Worm (Caenorhabditis elegans) whole organism, L4 larva: Measurements from ENCODE around the gene Y10G11A.1.

Experiments
- F10B5.3 ChIP-seq: sonication (generic microtip); optimal IDR thresholded peaks from 2 replicates; lab custom pipeline; 2016; ENCODE audit warnings: mild to moderate bottlenecking, missing genetic modification characterization, missing compliant biosample characterization
- F26F4.8 ChIP-seq: fragments of 200-800 bp; sonication (Bioruptor generic); conservative IDR thresholded peaks from 2 replicates; pipeline ENCODE4 v1.3.6; 2022; ENCODE audit warnings: missing genetic modification characterization, missing compliant biosample characterization
- F37D6.2 ChIP-seq: sonication (generic microtip); optimal IDR thresholded peaks from 2 replicates; lab custom pipeline; 2016; ENCODE audit warnings: mild to moderate bottlenecking, missing genetic modification characterization, missing compliant biosample characterization
- F44E2.7 ChIP-seq: fragments of 200-800 bp; sonication (Bioruptor generic); IDR thresholded peaks from 2 replicates; pipeline ENCODE4 v2.1.2; 2022; ENCODE audit warnings: missing genetic modification characterization, missing compliant biosample characterization
- R02D3.7 ChIP-seq: fragments of 150-350 bp; sonication (generic microtip); optimal IDR thresholded peaks from 3 replicates; lab custom pipeline; 2014; ENCODE audit warnings: missing biosample characterization, missing genetic modification characterization
- T20F7.1 ChIP-seq: fragments of 200-800 bp; sonication (Bioruptor generic); optimal IDR thresholded peaks from 2 replicates; lab custom pipeline; 2018; ENCODE audit warnings: mild to moderate bottlenecking, missing genetic modification characterization, missing compliant biosample characterization
- T26A8.4 ChIP-seq: fragments of 200-800 bp; sonication (Bioruptor generic); IDR thresholded peaks from 2 replicates; pipeline ENCODE4 v1.3.6; 2022; ENCODE audit warnings: missing genetic modification characterization, missing compliant biosample characterization
- ZK546.5 ChIP-seq, 2 experiments: sonication (generic microtip); optimal IDR thresholded peaks; 2 replicates each; lab custom pipeline; 2017; ENCODE audit warnings: missing biosample characterization in 2 of 2, missing genetic modification characterization in 2 of 2
- arid-1 ChIP-seq: fragments of 200-800 bp; sonication (Bioruptor generic); conservative IDR thresholded peaks from 2 replicates; pipeline ENCODE4 v1.3.6; 2022; ENCODE audit warnings: missing genetic modification reagents, missing genetic modification characterization, missing compliant biosample characterization
- attf-4 ChIP-seq: sonication (generic microtip); optimal IDR thresholded peaks from 3 replicates; lab custom pipeline; 2017; ENCODE audit warnings: missing biosample characterization, missing genetic modification characterization
- cey-2 ChIP-seq: sonication (generic microtip); optimal IDR thresholded peaks from 3 replicates; lab custom pipeline; 2017; ENCODE audit warnings: missing genetic modification characterization, mild to moderate bottlenecking, missing compliant biosample characterization, antibody characterized with exemption, borderline replicate concordance; ENCODE audit not compliant: insufficient read depth
- ctbp-1 ChIP-seq: fragments of 200-800 bp; sonication (Bioruptor generic); IDR thresholded peaks from 2 replicates; pipeline ENCODE4 v1.3.6; 2022; ENCODE audit warnings: missing genetic modification reagents, missing genetic modification characterization, missing compliant biosample characterization
- daf-16 ChIP-seq, 3 experiments: sonication (generic microtip); optimal IDR thresholded peaks; 2 replicates each; lab custom pipeline; 2016 to 2017; ENCODE audit warnings: missing genetic modification characterization in 3 of 3, missing genetic modification reagents in 3 of 3, mild to moderate bottlenecking in 2 of 3, missing compliant biosample characterization in 2 of 3, missing biosample characterization in 1 of 3, moderate library complexity in 1 of 3
- daf-19 ChIP-seq: fragments of 200-800 bp; sonication (Bioruptor generic); conservative IDR thresholded peaks from 2 replicates; pipeline ENCODE4 v1.3.6; 2022; ENCODE audit warnings: missing genetic modification characterization, missing compliant biosample characterization
- dmd-6 ChIP-seq: fragments of 200-800 bp; sonication (Bioruptor generic); IDR thresholded peaks from 2 replicates; pipeline ENCODE4 v1.3.6; 2022; ENCODE audit warnings: missing genetic modification reagents, missing genetic modification characterization, missing compliant biosample characterization
- dmd-8 ChIP-seq: fragments of 200-800 bp; sonication (Bioruptor generic); IDR thresholded peaks from 2 replicates; pipeline ENCODE4 v1.3.6; 2022; ENCODE audit warnings: missing genetic modification characterization, missing compliant biosample characterization
- dmd-9 ChIP-seq: fragments of 200-800 bp; sonication (Bioruptor generic); IDR thresholded peaks from 2 replicates; pipeline ENCODE4 v1.3.6; 2022; ENCODE audit warnings: missing genetic modification reagents, missing genetic modification characterization, missing compliant biosample characterization
- dpl-1 ChIP-seq: fragments of 150-350 bp; optimal IDR thresholded peaks from 2 replicates; lab custom pipeline; 2014; ENCODE audit warnings: missing biosample characterization, missing genetic modification reagents, missing genetic modification characterization
- duxl-1 ChIP-seq: sonication (generic microtip); optimal IDR thresholded peaks from 2 replicates; lab custom pipeline; 2016; ENCODE audit warnings: mild to moderate bottlenecking, missing genetic modification characterization, moderate library complexity, missing compliant biosample characterization; ENCODE audit not compliant: poor library complexity
- dve-1 ChIP-seq: sonication (generic microtip); optimal IDR thresholded peaks from 2 replicates; lab custom pipeline; 2017; ENCODE audit warnings: antibody characterized with exemption, mild to moderate bottlenecking, missing genetic modification characterization, missing compliant biosample characterization; ENCODE audit not compliant: insufficient read depth
- fos-1 ChIP-seq: fragments of 150-350 bp; optimal IDR thresholded peaks from 2 replicates; lab custom pipeline; 2014; ENCODE audit warnings: missing biosample characterization, missing genetic modification characterization
- gei-8 ChIP-seq: fragments of 200-800 bp; sonication (Bioruptor generic); optimal IDR thresholded peaks from 2 replicates; lab custom pipeline; 2018; ENCODE audit warnings: mild to moderate bottlenecking, missing genetic modification characterization, missing compliant biosample characterization
- hif-1 ChIP-seq, 2 experiments: sonication (generic microtip); optimal IDR thresholded peaks; 2 replicates each; lab custom pipeline; 2016 to 2017; ENCODE audit warnings: missing compliant biosample characterization in 2 of 2, missing genetic modification characterization in 2 of 2, missing genetic modification reagents in 2 of 2, missing genotype in 2 of 2, mild to moderate bottlenecking in 1 of 2
- hmg-1.1 ChIP-seq: fragments of 200-800 bp; sonication (Bioruptor generic); IDR thresholded peaks from 2 replicates; pipeline ENCODE4 v1.3.6; 2022; ENCODE audit warnings: missing genetic modification reagents, missing genetic modification characterization, missing compliant biosample characterization
- lim-7 ChIP-seq: fragments of 200-800 bp; sonication (Bioruptor generic); IDR thresholded peaks from 2 replicates; pipeline ENCODE4 v1.3.6; 2022; ENCODE audit warnings: missing genetic modification characterization, missing compliant biosample characterization
- lin-1 ChIP-seq: fragments of 200-800 bp; sonication (Bioruptor generic); IDR thresholded peaks from 2 replicates; pipeline ENCODE4 v1.3.6; 2022; ENCODE audit warnings: missing genetic modification reagents, missing genetic modification characterization, missing compliant biosample characterization
- lin-13 ChIP-seq: fragments of 150-350 bp; optimal IDR thresholded peaks from 2 replicates; lab custom pipeline; 2014; ENCODE audit warnings: missing biosample characterization, missing genetic modification reagents, missing genetic modification characterization
- lin-15B ChIP-seq: fragments of 150-350 bp; sonication (generic microtip); optimal IDR thresholded peaks from 3 replicates; lab custom pipeline; 2014; ENCODE audit warnings: missing biosample characterization, missing genetic modification characterization
- lin-29 ChIP-seq: fragments of 200-800 bp; sonication (Bioruptor generic); IDR thresholded peaks from 2 replicates; pipeline ENCODE4 v1.3.6; 2022; ENCODE audit warnings: missing genetic modification reagents, missing genetic modification characterization, missing compliant biosample characterization
- lin-38 ChIP-seq: fragments of 200-800 bp; sonication (Bioruptor generic); IDR thresholded peaks from 2 replicates; pipeline ENCODE4 v1.3.6; 2022; ENCODE audit warnings: missing genetic modification reagents, missing genetic modification characterization, missing compliant biosample characterization
- lsy-2 ChIP-seq, 2 experiments: fragments of 150-350 bp in 1 of 2; sonication (generic microtip) in 1 of 2; optimal IDR thresholded peaks; 2 replicates each; lab custom pipeline; 2014 to 2017; ENCODE audit warnings: missing biosample characterization in 2 of 2, missing genetic modification characterization in 2 of 2
- madf-5 ChIP-seq, 2 experiments: fragments of 200-800 bp; sonication (Bioruptor generic); IDR thresholded peaks; 2 replicates each; pipeline ENCODE4 v1.3.6; 2022; ENCODE audit warnings: missing compliant biosample characterization in 2 of 2, missing genetic modification characterization in 2 of 2
- madf-9 ChIP-seq: fragments of 200-800 bp; sonication (Bioruptor generic); conservative IDR thresholded peaks from 2 replicates; pipeline ENCODE4 v1.3.6; 2022; ENCODE audit warnings: missing genetic modification reagents, missing genetic modification characterization, missing compliant biosample characterization
- mxl-2 ChIP-seq: fragments of 200-800 bp; sonication (Bioruptor generic); conservative IDR thresholded peaks from 2 replicates; pipeline ENCODE4 v1.3.6; 2022; ENCODE audit warnings: missing genetic modification reagents, missing genetic modification characterization, missing compliant biosample characterization
- nhr-111 ChIP-seq: fragments of 200-800 bp; sonication (Bioruptor generic); optimal IDR thresholded peaks from 2 replicates; lab custom pipeline; 2018; ENCODE audit warnings: mild to moderate bottlenecking, missing genetic modification characterization, missing compliant biosample characterization
- nhr-42 ChIP-seq: fragments of 200-800 bp; sonication (Bioruptor generic); IDR thresholded peaks from 2 replicates; pipeline ENCODE4 v1.3.6; 2022; ENCODE audit warnings: missing genetic modification characterization, missing compliant biosample characterization
- rbr-2 ChIP-seq: sonication (generic microtip); optimal IDR thresholded peaks from 2 replicates; lab custom pipeline; 2016; ENCODE audit warnings: missing genotype, missing genetic modification characterization, missing compliant biosample characterization
- saeg-2 ChIP-seq: fragments of 200-800 bp; sonication (Bioruptor generic); IDR thresholded peaks from 2 replicates; pipeline ENCODE4 v1.3.6; 2022; ENCODE audit warnings: missing genetic modification reagents, missing genetic modification characterization, missing compliant biosample characterization
- snpc-4 ChIP-seq: fragments of 150-350 bp; optimal IDR thresholded peaks from 2 replicates; lab custom pipeline; 2014; ENCODE audit warnings: missing biosample characterization, missing genetic modification characterization
- spr-1 ChIP-seq: sonication (generic microtip); optimal IDR thresholded peaks from 2 replicates; lab custom pipeline; 2016; ENCODE audit warnings: mild to moderate bottlenecking, missing genetic modification characterization, missing compliant biosample characterization
- spr-3 ChIP-seq: fragments of 200-800 bp; sonication (Bioruptor generic); optimal IDR thresholded peaks from 2 replicates; lab custom pipeline; 2018; ENCODE audit warnings: mild to moderate bottlenecking, missing genetic modification characterization, missing compliant biosample characterization
- vab-7 ChIP-seq: fragments of 200-800 bp; sonication (Bioruptor generic); IDR thresholded peaks from 2 replicates; pipeline ENCODE4 v1.3.6; 2022; ENCODE audit warnings: missing genetic modification reagents, missing genetic modification characterization, missing compliant biosample characterization
- zfp-3 ChIP-seq: fragments of 200-800 bp; sonication (Bioruptor generic); conservative IDR thresholded peaks from 2 replicates; pipeline ENCODE4 v1.3.6; 2022; ENCODE audit warnings: missing genetic modification reagents, missing genetic modification characterization, missing compliant biosample characterization

Y10G11A.1 gene

ce11 chrIV:16388136-16388635 is 36.3 kb upstream of the Y10G11A.1 start (continued):
- TF ChIP-seq dmd-9 (GFP tag; lab: Robert Waterston, UW) (0 out of 2 replicates have a peak, but pooled peaks have one; percentile 29), saeg-2 (GFP tag; lab: Robert Waterston, UW) (no peak), nhr-111 (GFP tag; lab: Kevin White, UChicago) (peak; percentile 53), zfp-3 (GFP tag; lab: Robert Waterston, UW) (no peak)
- TF ChIP-seq, all 104 proteins: peak for 37

- TF ChIP-seq vab-7 (GFP tag; lab: Robert Waterston, UW) (peak; percentile 62), F26F4.8 (peak; percentile 78; the same call in 1 of the 2 replicates), nhr-111 (GFP tag; lab: Kevin White, UChicago) (peak; percentile 26), R02D3.7 (tag; lab: Kevin White, UChicago) (no peak), saeg-2 (GFP tag; lab: Robert Waterston, UW) (0 out of 2 replicates have a peak, but pooled peaks have one; percentile 33), madf-9 (GFP tag; lab: Robert Waterston, UW) (0 out of 2 replicates have a peak, but pooled peaks have one; percentile 33), arid-1 (peak; percentile 86), lin-1 (GFP tag; lab: Robert Waterston, UW) (peak; percentile 85), snpc-4 (peak; percentile 61), spr-3 (GFP tag; lab: Kevin White, UChicago) (peak; percentile 66), rbr-2 (tag; lab: Kevin White, UChicago) (peak; percentile 75), F37D6.2 (peak; percentile 45), zfp-3 (GFP tag; lab: Robert Waterston, UW) (no peak), fos-1 (tag; lab: Kevin White, UChicago) (no peak), gei-8 (GFP tag; lab: Kevin White, UChicago) (no peak), lim-7 (GFP tag; lab: Robert Waterston, UW) (peak; percentile 85), daf-16 (GFP tag; optimal IDR thresholded peaks at IDR 0.05; lab: Kevin White, UChicago) (peak; percentile 50 to 55), daf-16 (tag; optimal IDR thresholded peaks at IDR 0.05; lab: Kevin White, UChicago) (peak; percentile 79), T26A8.4 (GFP tag; lab: Robert Waterston, UW) (peak; percentile 89), dve-1 (tag; lab: Kevin White, UChicago) (peak; percentile 73), hmg-1.1 (GFP tag; lab: Robert Waterston, UW) (peak; percentile 83), F10B5.3 (peak; percentile 44), lin-15B (tag; lab: Kevin White, UChicago) (no peak), dmd-8 (GFP tag; lab: Robert Waterston, UW) (peak; percentile 93), F44E2.7 (GFP tag; lab: Robert Waterston, UW) (no peak), ZK546.5 (tag; optimal IDR thresholded peaks at IDR 0.05; lab: Kevin White, UChicago) (no peak), dmd-9 (GFP tag; lab: Robert Waterston, UW) (0 out of 2 replicates have a peak, but pooled peaks have one; percentile 46), spr-1 (tag; lab: Kevin White, UChicago) (peak; percentile 64), lin-29 (GFP tag; lab: Robert Waterston, UW) (no peak), nhr-42 (peak; percentile 82), attf-4 (tag; lab: Kevin White, UChicago) (no peak), daf-19 (peak; percentile 81), duxl-1 (tag; lab: Kevin White, UChicago) (peak; percentile 67), dpl-1 (GFP tag; lab: Kevin White, UChicago) (peak; percentile 42), mxl-2 (GFP tag; lab: Robert Waterston, UW) (0 out of 2 replicates have a peak, but pooled peaks have one; percentile 37), lin-13 (GFP tag; lab: Kevin White, UChicago) (peak; percentile 73), lsy-2 (tag; optimal IDR thresholded peaks at IDR 0.05; lab: Kevin White, UChicago) (peak in 1 of 2 experiments; percentile 65), cey-2 (tag; lab: Kevin White, UChicago) (no peak), T20F7.1 (GFP tag; lab: Kevin White, UChicago) (peak; percentile 35), ctbp-1 (GFP tag; lab: Robert Waterston, UW) (peak; percentile 63; the same call in 1 of the 2 replicates), madf-5 (GFP tag; IDR thresholded peaks at IDR 0.05; lab: Robert Waterston, UW) (0 out of 4 replicates have a peak, but pooled peaks of 1 of the 2 experiments have one; percentile 50), lin-38 (GFP tag; lab: Robert Waterston, UW) (peak; percentile 99), hif-1 (tag; optimal IDR thresholded peaks at IDR 0.05; lab: Kevin White, UChicago) (peak in 1 of 2 experiments; percentile 45), dmd-6 (GFP tag; lab: Robert Waterston, UW) (peak; percentile 71)
Measured at ce11 chrIV:16388856-16389461, 35.5 kb upstream of the Y10G11A.1 start.
